Fruit fly (Drosophila melanogaster) whole organism, prepupa: Measurements from ENCODE around the gene ND-15.

Experiments used
- Blimp-1 ChIP-seq: fragments of 200-800 bp; sonication (Bioruptor generic); optimal IDR thresholded peaks from 3 replicates; lab custom pipeline; 2017; ENCODE audit warnings: missing biosample characterization, missing genetic modification characterization, mild to moderate bottlenecking, moderate library complexity, missing genetic modification reagents
- CG10631 ChIP-seq: fragments of 200-800 bp; sonication (Bioruptor generic); optimal IDR thresholded peaks from 2 replicates; lab custom pipeline; 2016; ENCODE audit warnings: missing biosample characterization, missing genetic modification characterization
- CG10669 ChIP-seq: fragments of 200-800 bp; sonication (Bioruptor generic); optimal IDR thresholded peaks from 3 replicates; lab custom pipeline; 2018; ENCODE audit warnings: missing biosample characterization, mild to moderate bottlenecking, missing genetic modification characterization, moderate library complexity
- CG11762 ChIP-seq: fragments of 200-800 bp; sonication (Bioruptor generic); optimal IDR thresholded peaks from 3 replicates; lab custom pipeline; 2016; ENCODE audit warnings: missing biosample characterization, missing genetic modification characterization; ENCODE audit not compliant: insufficient read depth
- CG15336 ChIP-seq: fragments of 200-800 bp; sonication (Bioruptor generic); IDR thresholded peaks from 2 replicates; pipeline ENCODE4 v1.3.6; 2022; ENCODE audit warnings: missing biosample characterization, missing genetic modification characterization
- CG16779 ChIP-seq: fragments of 200-800 bp; sonication (Bioruptor generic); optimal IDR thresholded peaks from 3 replicates; lab custom pipeline; 2017; ENCODE audit warnings: missing biosample characterization, mild to moderate bottlenecking, missing genetic modification characterization
- CG31627 ChIP-seq: fragments of 200-800 bp; sonication (Bioruptor generic); optimal IDR thresholded peaks from 3 replicates; lab custom pipeline; 2016; ENCODE audit warnings: missing biosample characterization, missing genetic modification characterization
- CG32006 ChIP-seq: fragments of 200-800 bp; sonication (Bioruptor generic); optimal IDR thresholded peaks from 3 replicates; lab custom pipeline; 2017; ENCODE audit warnings: missing biosample characterization, mild to moderate bottlenecking, missing genetic modification characterization
- CG3919 ChIP-seq: fragments of 200-800 bp; sonication (Bioruptor generic); optimal IDR thresholded peaks from 3 replicates; lab custom pipeline; 2016; ENCODE audit warnings: missing biosample characterization, missing genetic modification characterization
- CG4318 ChIP-seq: fragments of 200-800 bp; sonication (Bioruptor generic); optimal IDR thresholded peaks from 3 replicates; lab custom pipeline; 2017; ENCODE audit warnings: missing biosample characterization, mild to moderate bottlenecking, missing genetic modification characterization
- CG6163 ChIP-seq: fragments of 200-800 bp; sonication (Bioruptor generic); IDR thresholded peaks from 3 replicates; pipeline ENCODE4 v1.3.6; 2022; ENCODE audit warnings: missing biosample characterization, missing genetic modification characterization
- CG6276 ChIP-seq: fragments of 200-800 bp; sonication (Bioruptor generic); optimal IDR thresholded peaks from 2 replicates; lab custom pipeline; 2017; ENCODE audit warnings: missing biosample characterization, mild to moderate bottlenecking, missing genetic modification characterization
- CG6854 ChIP-seq: fragments of 200-800 bp; sonication (Bioruptor generic); optimal IDR thresholded peaks from 2 replicates; lab custom pipeline; 2017; ENCODE audit warnings: missing biosample characterization, mild to moderate bottlenecking, missing genetic modification characterization
- CG7368 ChIP-seq: fragments of 200-800 bp; sonication (Bioruptor generic); optimal IDR thresholded peaks from 3 replicates; lab custom pipeline; 2016; ENCODE audit warnings: missing biosample characterization, missing genetic modification characterization
- CG8119 ChIP-seq: fragments of 200-800 bp; sonication (Bioruptor generic); IDR thresholded peaks from 3 replicates; pipeline ENCODE4 v1.3.6; 2022; ENCODE audit warnings: missing biosample characterization, missing genetic modification characterization
- CG8319 ChIP-seq: fragments of 200-800 bp; sonication (Bioruptor generic); optimal IDR thresholded peaks from 3 replicates; lab custom pipeline; 2016; ENCODE audit warnings: missing biosample characterization, missing genetic modification characterization
- CG8632 ChIP-seq: fragments of 200-800 bp; sonication (Bioruptor generic); optimal IDR thresholded peaks from 3 replicates; lab custom pipeline; 2016; ENCODE audit warnings: missing biosample characterization, missing genetic modification characterization
- Eip75B ChIP-seq: fragments of 200-800 bp; sonication (Bioruptor generic); optimal IDR thresholded peaks from 3 replicates; lab custom pipeline; 2016; ENCODE audit warnings: missing biosample characterization, missing genetic modification characterization
- Eip78C ChIP-seq: fragments of 200-800 bp; sonication (Bioruptor generic); peaks from one replicate; lab custom pipeline; 2016; ENCODE audit warnings: missing biosample characterization, missing genetic modification characterization
- Ets21C ChIP-seq: fragments of 200-800 bp; sonication (Bioruptor generic); optimal IDR thresholded peaks from 3 replicates; lab custom pipeline; 2016; ENCODE audit warnings: missing biosample characterization, missing genetic modification characterization
- Ets96B ChIP-seq: fragments of 200-800 bp; optimal IDR thresholded peaks from 2 replicates; lab custom pipeline; 2019; ENCODE audit warnings: missing biosample characterization, mild to moderate bottlenecking, missing genetic modification characterization, moderate library complexity
- Hr38 ChIP-seq: sonication (Bioruptor generic); optimal IDR thresholded peaks from 2 replicates; lab custom pipeline; 2016; ENCODE audit warnings: missing biosample characterization, missing genetic modification characterization
- Hr39 ChIP-seq: fragments of 200-800 bp; sonication (Bioruptor generic); optimal IDR thresholded peaks from 2 replicates; lab custom pipeline; 2016; ENCODE audit warnings: missing biosample characterization, missing genetic modification characterization
- Hr4 ChIP-seq: fragments of 200-800 bp; sonication (Bioruptor generic); optimal IDR thresholded peaks from 3 replicates; lab custom pipeline; 2016; ENCODE audit warnings: missing biosample characterization, missing genetic modification characterization
- Met ChIP-seq: fragments of 200-800 bp; sonication (Bioruptor generic); optimal IDR thresholded peaks from 3 replicates; lab custom pipeline; 2016; ENCODE audit warnings: missing biosample characterization, missing genetic modification characterization
- OdsH ChIP-seq: fragments of 200-800 bp; sonication (Bioruptor generic); optimal IDR thresholded peaks from 3 replicates; lab custom pipeline; 2016; ENCODE audit warnings: missing biosample characterization, missing genetic modification characterization
- Smox ChIP-seq: fragments of 200-800 bp; sonication (Bioruptor generic); optimal IDR thresholded peaks from 3 replicates; lab custom pipeline; 2016; ENCODE audit warnings: missing biosample characterization, missing genetic modification characterization
- Sox102F ChIP-seq: fragments of 200-800 bp; sonication (Bioruptor generic); optimal IDR thresholded peaks from 2 replicates; lab custom pipeline; 2016; ENCODE audit warnings: missing biosample characterization, mild to moderate bottlenecking, missing genetic modification characterization
- Sox14 ChIP-seq: fragments of 200-800 bp; sonication (Bioruptor generic); optimal IDR thresholded peaks from 3 replicates; lab custom pipeline; 2016; ENCODE audit warnings: missing biosample characterization, missing genetic modification characterization
- Sox15 ChIP-seq: fragments of 200-800 bp; sonication (Bioruptor generic); optimal IDR thresholded peaks from 3 replicates; lab custom pipeline; 2016; ENCODE audit warnings: missing biosample characterization, missing genetic modification characterization
- achi ChIP-seq: fragments of 200-800 bp; sonication (Bioruptor generic); optimal IDR thresholded peaks from 3 replicates; lab custom pipeline; 2016; ENCODE audit warnings: missing biosample characterization, missing genetic modification characterization
- cyc ChIP-seq: fragments of 200-800 bp; sonication (Bioruptor generic); optimal IDR thresholded peaks from 3 replicates; lab custom pipeline; 2016; ENCODE audit warnings: missing biosample characterization, missing genetic modification characterization
- dsx ChIP-seq: fragments of 200-800 bp; optimal IDR thresholded peaks from 3 replicates; lab custom pipeline; 2019; ENCODE audit warnings: missing biosample characterization, mild to moderate bottlenecking, missing genetic modification characterization, moderate library complexity; ENCODE audit not compliant: poor library complexity, severe bottlenecking
- eg ChIP-seq: fragments of 200-800 bp; sonication (Bioruptor generic); IDR thresholded peaks from 3 replicates; pipeline ENCODE4 v1.3.6; 2022; ENCODE audit warnings: missing biosample characterization, missing genetic modification characterization
- fd59A ChIP-seq: fragments of 200-800 bp; sonication (Bioruptor generic); optimal IDR thresholded peaks from 2 replicates; lab custom pipeline; 2017; ENCODE audit warnings: missing biosample characterization, mild to moderate bottlenecking, missing genetic modification characterization, missing genetic modification reagents
- fd85E ChIP-seq: fragments of 200-800 bp; sonication (Bioruptor generic); optimal IDR thresholded peaks from 3 replicates; lab custom pipeline; 2016; ENCODE audit warnings: missing biosample characterization, missing genetic modification characterization
- fkh ChIP-seq: fragments of 200-800 bp; sonication (Bioruptor generic); optimal IDR thresholded peaks from 3 replicates; lab custom pipeline; 2017; ENCODE audit warnings: missing biosample characterization, mild to moderate bottlenecking, missing genetic modification characterization, moderate library complexity
- lz ChIP-seq: fragments of 200-800 bp; sonication (Bioruptor generic); optimal IDR thresholded peaks from 3 replicates; lab custom pipeline; 2016; ENCODE audit warnings: missing biosample characterization, missing genetic modification characterization
- pdm3 ChIP-seq: fragments of 200-800 bp; sonication (Bioruptor generic); optimal IDR thresholded peaks from 3 replicates; lab custom pipeline; 2016; ENCODE audit warnings: missing biosample characterization, missing genetic modification characterization
- salr ChIP-seq, 2 experiments: fragments of 200-800 bp; sonication (Bioruptor generic); optimal IDR thresholded peaks; 3 replicates each; lab custom pipeline; 2016 to 2018; ENCODE audit warnings: missing biosample characterization in 2 of 2, missing genetic modification characterization in 2 of 2, mild to moderate bottlenecking in 1 of 2
- spab ChIP-seq: fragments of 200-800 bp; sonication (Bioruptor generic); optimal IDR thresholded peaks from 2 replicates; lab custom pipeline; 2017; ENCODE audit warnings: missing biosample characterization, mild to moderate bottlenecking, missing genetic modification characterization, missing genetic modification reagents
- svp ChIP-seq: fragments of 200-800 bp; sonication (Bioruptor generic); peaks from one replicate; lab custom pipeline; 2016; ENCODE audit warnings: missing biosample characterization, missing genetic modification characterization
- topi ChIP-seq: fragments of 200-800 bp; sonication (Bioruptor generic); optimal IDR thresholded peaks from 3 replicates; lab custom pipeline; 2016; ENCODE audit warnings: missing biosample characterization, missing genetic modification characterization
- vri ChIP-seq: fragments of 200-800 bp; sonication (Bioruptor generic); optimal IDR thresholded peaks from 3 replicates; lab custom pipeline; 2016; ENCODE audit warnings: missing biosample characterization, mild to moderate bottlenecking, missing genetic modification characterization

ND-15 gene

dm6 chr2L:114429-114828, at the start of gene ND-15:
ND-15 (plus strand) TSS chr2L:114726.
- TF ChIP-seq CG32006 (no peak), Hr4 (GFP tag; lab: Kevin White, UChicago) (no peak), fd85E (no peak), fd59A (GFP tag; lab: Kevin White, UChicago) (no peak), svp (peak; percentile 21), CG6276 (GFP tag; lab: Kevin White, UChicago) (no peak)

dm6 chr2L:65354-65949, 49.1 kb upstream of the ND-15 start, which contains the start of gene Cda5:
Cda5 (minus strand) TSS chr2L:65404.
- TF ChIP-seq Hr4 (GFP tag; lab: Kevin White, UChicago) (peak; percentile 44), OdsH (no peak), achi (no peak), CG6163 (no peak), Hr39 (no peak), salr (GFP tag; optimal IDR thresholded peaks at IDR 0.05; lab: Kevin White, UChicago) (no peak), topi (GFP tag; lab: Kevin White, UChicago) (no peak), fd85E (no peak), CG10631 (GFP tag; lab: Kevin White, UChicago) (no peak), lz (no peak), Met (no peak), pdm3 (peak; percentile 25), Eip78C (GFP tag; lab: Kevin White, UChicago) (peak; percentile 61), CG8632 (GFP tag; lab: Kevin White, UChicago) (no peak), Ets21C (no peak), CG15336 (GFP tag; lab: Robert Waterston, UW) (no peak), Eip75B (GFP tag; lab: Kevin White, UChicago) (no peak), Hr38 (GFP tag; lab: Kevin White, UChicago) (no peak), dsx (GFP tag; lab: Kevin White, UChicago) (no peak), eg (GFP tag; lab: Robert Waterston, UW) (no peak), CG6854 (GFP tag; lab: Kevin White, UChicago) (no peak), CG4318 (GFP tag; lab: Kevin White, UChicago) (no peak), CG7368 (GFP tag; lab: Kevin White, UChicago) (no peak), Sox14 (no peak), CG32006 (peak; percentile 12), CG8119 (0 out of 3 replicates have a peak, but pooled peaks have one; percentile 13), Smox (GFP tag; lab: Kevin White, UChicago) (no peak), Sox15 (GFP tag; lab: Kevin White, UChicago) (no peak)

dm6 chr2L:66369-67278, 47.9 kb upstream of the ND-15 start, which contains the start of gene dbr:
dbr (plus strand) TSS chr2L:66482.
- TF ChIP-seq CG3919 (peak; percentile 51), dsx (GFP tag; lab: Kevin White, UChicago) (peak; percentile 76), eg (GFP tag; lab: Robert Waterston, UW) (peak; percentile 82), fkh (GFP tag; lab: Kevin White, UChicago) (no peak), Blimp-1 (GFP tag; lab: Kevin White, UChicago) (peak; percentile 10), CG15336 (GFP tag; lab: Robert Waterston, UW) (peak; percentile 67), CG8319 (no peak), CG10669 (GFP tag; lab: Kevin White, UChicago) (peak; percentile 38), Ets96B (peak; percentile 52), CG8119 (peak; percentile 77), spab (GFP tag; lab: Kevin White, UChicago) (peak; percentile 55), salr (GFP tag; optimal IDR thresholded peaks at IDR 0.05; lab: Kevin White, UChicago) (peak; percentile 48 to 62), OdsH (no peak), CG6276 (GFP tag; lab: Kevin White, UChicago) (peak; percentile 68), Hr39 (no peak), CG10631 (GFP tag; lab: Kevin White, UChicago) (no peak), vri (GFP tag; lab: Kevin White, UChicago) (peak; percentile 55), CG6854 (GFP tag; lab: Kevin White, UChicago) (peak; percentile 27), CG31627 (GFP tag; lab: Kevin White, UChicago) (no peak), svp (no peak), Eip78C (GFP tag; lab: Kevin White, UChicago) (peak; percentile 78), CG11762 (GFP tag; lab: Kevin White, UChicago) (peak; percentile 10), topi (GFP tag; lab: Kevin White, UChicago) (peak; percentile 19), cyc (GFP tag; lab: Kevin White, UChicago) (no peak), CG16779 (peak; percentile 63), fd85E (peak; percentile 43), Sox102F (peak; percentile 62), Eip75B (GFP tag; lab: Kevin White, UChicago) (peak; percentile 43)
